Worm (Caenorhabditis elegans) whole organism, L3 larva: ENCODE results near the gene fipr-9.
A peak's percentile ranks its signal among the peaks of the same experiment; 100 is the strongest.

Source experiments
- R02D3.7 ChIP-seq: fragments of 150-350 bp; optimal IDR thresholded peaks from 2 replicates; lab custom pipeline; 2014; ENCODE audit warnings: missing biosample characterization, missing genetic modification characterization
- ZK546.5 ChIP-seq: sonication (generic microtip); optimal IDR thresholded peaks from 2 replicates; lab custom pipeline; 2017; ENCODE audit warnings: missing biosample characterization, missing genetic modification characterization
- aly-2 ChIP-seq: fragments of 150-350 bp; optimal IDR thresholded peaks from 2 replicates; lab custom pipeline; 2014; ENCODE audit warnings: missing biosample characterization, missing genetic modification characterization
- ama-1 ChIP-seq: fragments of 150-350 bp; optimal IDR thresholded peaks from 2 replicates; lab custom pipeline; 2018
- ceh-82 ChIP-seq: fragments of 150-350 bp; optimal IDR thresholded peaks from 2 replicates; lab custom pipeline; 2014; ENCODE audit warnings: missing biosample characterization, missing genetic modification characterization
- ceh-9 ChIP-seq: sonication (generic microtip); optimal IDR thresholded peaks from 2 replicates; lab custom pipeline; 2018; ENCODE audit warnings: missing biosample characterization, missing genetic modification characterization
- daf-12 ChIP-seq: fragments of 150-350 bp; optimal IDR thresholded peaks from 2 replicates; lab custom pipeline; 2014; ENCODE audit warnings: missing biosample characterization, missing genetic modification reagents, missing genetic modification characterization
- egl-27 ChIP-seq: sonication (generic microtip); optimal IDR thresholded peaks from 4 replicates; lab custom pipeline; 2017; ENCODE audit warnings: missing biosample characterization, missing genetic modification reagents, missing genetic modification characterization
- egl-5 ChIP-seq: fragments of 150-350 bp; optimal IDR thresholded peaks from 2 replicates; lab custom pipeline; 2017; ENCODE audit warnings: missing biosample characterization, missing genetic modification reagents, missing genetic modification characterization, inconsistent platforms
- elt-2 ChIP-seq: sonication (generic microtip); optimal IDR thresholded peaks from 2 replicates; lab custom pipeline; 2016; ENCODE audit warnings: missing genetic modification reagents, mild to moderate bottlenecking, missing genetic modification characterization, missing compliant biosample characterization
- elt-3 ChIP-seq, 3 experiments: fragments of 150-350 bp in 1 of 3; sonication (generic microtip) in 2 of 3; optimal IDR thresholded peaks; 2 replicates in 2 of 3; 4 replicates in 1 of 3; lab custom pipeline; 2014 to 2017; ENCODE audit warnings: missing biosample characterization in 3 of 3, missing genetic modification characterization in 3 of 3
- eor-1 ChIP-seq, 2 experiments: fragments of 150-350 bp; optimal IDR thresholded peaks; 2 replicates each; lab custom pipeline; 2014 to 2018; ENCODE audit warnings: missing biosample characterization in 2 of 2, missing genetic modification characterization in 2 of 2
- fkh-10 ChIP-seq: sonication (generic microtip); optimal IDR thresholded peaks from 2 replicates; lab custom pipeline; 2017; ENCODE audit warnings: missing biosample characterization, missing genetic modification reagents, missing genetic modification characterization
- fkh-2 ChIP-seq: fragments of 150-350 bp; optimal IDR thresholded peaks from 2 replicates; lab custom pipeline; 2014; ENCODE audit warnings: missing biosample characterization, missing genetic modification reagents, missing genetic modification characterization
- fos-1 ChIP-seq: fragments of 150-350 bp; optimal IDR thresholded peaks from 2 replicates; lab custom pipeline; 2014; ENCODE audit warnings: missing biosample characterization, missing genetic modification characterization
- hmg-11 ChIP-seq: sonication (generic microtip); optimal IDR thresholded peaks from 2 replicates; lab custom pipeline; 2016; ENCODE audit warnings: missing genetic modification characterization, missing compliant biosample characterization
- jun-1 ChIP-seq: fragments of 150-350 bp; optimal IDR thresholded peaks from 2 replicates; lab custom pipeline; 2014; ENCODE audit warnings: missing biosample characterization, missing genetic modification reagents, missing genetic modification characterization
- lin-15B ChIP-seq: fragments of 150-350 bp; optimal IDR thresholded peaks from 2 replicates; lab custom pipeline; 2014; ENCODE audit warnings: missing biosample characterization, missing genetic modification characterization
- lin-39 ChIP-seq: fragments of 150-350 bp; optimal IDR thresholded peaks from 2 replicates; lab custom pipeline; 2018; ENCODE audit warnings: missing biosample characterization, missing genetic modification reagents, missing genetic modification characterization
- lsy-12 ChIP-seq: sonication (generic microtip); optimal IDR thresholded peaks from 2 replicates; lab custom pipeline; 2016; ENCODE audit warnings: mild to moderate bottlenecking, missing genetic modification characterization, missing compliant biosample characterization
- mdl-1 ChIP-seq: fragments of 150-350 bp; optimal IDR thresholded peaks from 2 replicates; lab custom pipeline; 2014; ENCODE audit warnings: missing biosample characterization, missing genetic modification characterization
- mml-1 ChIP-seq: fragments of 150-350 bp; sonication (generic microtip); optimal IDR thresholded peaks from 3 replicates; lab custom pipeline; 2014; ENCODE audit warnings: missing biosample characterization, missing genetic modification characterization
- nfya-1 ChIP-seq: sonication (generic microtip); optimal IDR thresholded peaks from 2 replicates; lab custom pipeline; 2017; ENCODE audit warnings: missing genetic modification characterization, mild to moderate bottlenecking, missing compliant biosample characterization, antibody characterized with exemption, moderate library complexity; ENCODE audit not compliant: insufficient read depth
- nhr-11 ChIP-seq: fragments of 150-350 bp; optimal IDR thresholded peaks from 2 replicates; lab custom pipeline; 2014; ENCODE audit warnings: missing biosample characterization, missing genetic modification characterization
- nhr-23 ChIP-seq: fragments of 150-350 bp; optimal IDR thresholded peaks from 2 replicates; lab custom pipeline; 2014; ENCODE audit warnings: missing biosample characterization, missing genetic modification reagents, missing genetic modification characterization
- nhr-237 ChIP-seq: fragments of 150-350 bp; optimal IDR thresholded peaks from 2 replicates; lab custom pipeline; 2014; ENCODE audit warnings: missing biosample characterization, missing genetic modification characterization
- nhr-25 ChIP-seq: sonication (generic microtip); optimal IDR thresholded peaks from 2 replicates; lab custom pipeline; 2017; ENCODE audit warnings: missing biosample characterization, missing genetic modification characterization
- nhr-28 ChIP-seq: fragments of 150-350 bp; optimal IDR thresholded peaks from 2 replicates; lab custom pipeline; 2014; ENCODE audit warnings: missing biosample characterization, missing genetic modification characterization
- nhr-43 ChIP-seq: sonication (generic microtip); optimal IDR thresholded peaks from 2 replicates; lab custom pipeline; 2016; ENCODE audit warnings: mild to moderate bottlenecking, missing genetic modification characterization, missing compliant biosample characterization; ENCODE audit not compliant: poor library complexity, severe bottlenecking
- nhr-67 ChIP-seq: fragments of 150-350 bp; optimal IDR thresholded peaks from 2 replicates; lab custom pipeline; 2014; ENCODE audit warnings: missing biosample characterization, missing genetic modification characterization
- nhr-76 ChIP-seq: fragments of 150-350 bp; sonication (generic microtip); optimal IDR thresholded peaks from 5 replicates; lab custom pipeline; 2014; ENCODE audit warnings: missing biosample characterization, missing genetic modification characterization
- nhr-77 ChIP-seq: fragments of 150-350 bp; optimal IDR thresholded peaks from 2 replicates; lab custom pipeline; 2014; ENCODE audit warnings: missing biosample characterization, missing genetic modification characterization
- pha-4 ChIP-seq: fragments of 150-350 bp; optimal IDR thresholded peaks from 2 replicates; lab custom pipeline; 2014; ENCODE audit warnings: missing biosample characterization, missing genetic modification reagents, missing genetic modification characterization
- pqm-1 ChIP-seq: fragments of 150-350 bp; optimal IDR thresholded peaks from 2 replicates; lab custom pipeline; 2017; ENCODE audit warnings: missing biosample characterization, missing genetic modification characterization, inconsistent platforms
- sea-2 ChIP-seq: fragments of 150-350 bp; sonication (generic microtip); optimal IDR thresholded peaks from 4 replicates; lab custom pipeline; 2014; ENCODE audit warnings: missing biosample characterization, missing genetic modification reagents, missing genetic modification characterization
- snpc-4 ChIP-seq: fragments of 150-350 bp; optimal IDR thresholded peaks from 2 replicates; lab custom pipeline; 2014; ENCODE audit warnings: missing biosample characterization, missing genetic modification characterization
- unc-39 ChIP-seq: sonication (generic microtip); optimal IDR thresholded peaks from 4 replicates; lab custom pipeline; 2017; ENCODE audit warnings: missing biosample characterization, missing genetic modification characterization
- zag-1 ChIP-seq: fragments of 150-350 bp; optimal IDR thresholded peaks from 2 replicates; lab custom pipeline; 2014; ENCODE audit warnings: missing biosample characterization, missing genetic modification characterization
- ztf-11 ChIP-seq: fragments of 150-350 bp; optimal IDR thresholded peaks from 2 replicates; lab custom pipeline; 2014; ENCODE audit warnings: missing biosample characterization, missing genetic modification characterization
- ztf-4 ChIP-seq: fragments of 150-350 bp; optimal IDR thresholded peaks from 2 replicates; lab custom pipeline; 2014; ENCODE audit warnings: missing biosample characterization, missing genetic modification characterization

The fipr-9 gene

ce11 chrV:10245615-10246014 is 24.2 kb downstream of the fipr-9 start:
- peak; percentile 30 for TF ChIP-seq pqm-1
- TF ChIP-seq nhr-77 (tag; lab: Kevin White, UChicago) = no peak
- TF ChIP-seq hmg-11 (tag; lab: Kevin White, UChicago) = no peak
- no peak for TF ChIP-seq nhr-23 (tag; lab: Kevin White, UChicago)
- TF ChIP-seq nhr-43 (tag; lab: Kevin White, UChicago) = no peak
- no peak for TF ChIP-seq ztf-4
- no peak for TF ChIP-seq ztf-11 (tag; lab: Kevin White, UChicago)
- peak; percentile 38 for TF ChIP-seq elt-2 (tag; lab: Kevin White, UChicago)
- TF ChIP-seq jun-1 (tag; lab: Kevin White, UChicago) = no peak
- no peak for TF ChIP-seq lin-15B (tag; lab: Kevin White, UChicago)
- TF ChIP-seq elt-3 (tag; optimal IDR thresholded peaks at IDR 0.05; lab: Kevin White, UChicago) = no peak
- TF ChIP-seq fkh-2 (tag; lab: Kevin White, UChicago) = no peak
- TF ChIP-seq ZK546.5 (tag; lab: Kevin White, UChicago) = no peak
- no peak for TF ChIP-seq nhr-25 (tag; lab: Kevin White, UChicago)
- TF ChIP-seq pha-4 (tag; lab: Kevin White, UChicago) = peak; percentile 90
- no peak for TF ChIP-seq sea-2 (GFP tag; lab: Kevin White, UChicago)
- no peak for TF ChIP-seq nhr-11 (tag; lab: Kevin White, UChicago)
- no peak for TF ChIP-seq nhr-237 (tag; lab: Kevin White, UChicago)
- TF ChIP-seq, all 47 proteins: peak for 3

- TF ChIP-seq pha-4 (tag; lab: Kevin White, UChicago) (peak; percentile 79), lin-39 (peak; percentile 94), ZK546.5 (tag; lab: Kevin White, UChicago) (no peak), mdl-1 (tag; lab: Kevin White, UChicago) (peak; percentile 89), fos-1 (tag; lab: Kevin White, UChicago) (no peak), elt-3 (tag; optimal IDR thresholded peaks at IDR 0.05; lab: Kevin White, UChicago) (no peak), nhr-76 (no peak), egl-5 (tag; lab: Kevin White, UChicago) (peak; percentile 62), ztf-4 (no peak), R02D3.7 (tag; lab: Kevin White, UChicago) (no peak), nhr-28 (no peak), nfya-1 (peak; percentile 66), lin-15B (tag; lab: Kevin White, UChicago) (peak; percentile 34), fkh-10 (GFP tag; lab: Kevin White, UChicago) (peak; percentile 57), nhr-11 (tag; lab: Kevin White, UChicago) (no peak), snpc-4 (tag; lab: Kevin White, UChicago) (peak; percentile 18), jun-1 (tag; lab: Kevin White, UChicago) (no peak), lsy-12 (tag; lab: Kevin White, UChicago) (no peak), pqm-1 (no peak), hmg-11 (tag; lab: Kevin White, UChicago) (no peak)
Observed at ce11 chrV:10246443-10246885, 25.0 kb downstream of the fipr-9 start.

ce11 chrV:10246967-10247366 is 25.5 kb downstream of the fipr-9 start:
- TF ChIP-seq mdl-1 (tag; lab: Kevin White, UChicago) (no peak), R02D3.7 (tag; lab: Kevin White, UChicago) (no peak), mml-1 (tag; lab: Kevin White, UChicago) (no peak), ztf-11 (tag; lab: Kevin White, UChicago) (no peak), zag-1 (no peak), ceh-9 (tag; lab: Kevin White, UChicago) (no peak), unc-39 (no peak), pqm-1 (no peak), pha-4 (tag; lab: Kevin White, UChicago) (peak; percentile 67), ZK546.5 (tag; lab: Kevin White, UChicago) (no peak), nhr-28 (no peak), aly-2 (no peak), nhr-67 (tag; lab: Kevin White, UChicago) (no peak), lin-15B (tag; lab: Kevin White, UChicago) (no peak), elt-2 (tag; lab: Kevin White, UChicago) (peak; percentile 19), snpc-4 (tag; lab: Kevin White, UChicago) (peak; percentile 10), nhr-11 (tag; lab: Kevin White, UChicago) (no peak), egl-5 (tag; lab: Kevin White, UChicago) (no peak), nhr-77 (tag; lab: Kevin White, UChicago) (no peak), ama-1 (lab: Kevin White, UChicago) (no peak), fkh-10 (GFP tag; lab: Kevin White, UChicago) (no peak), nfya-1 (peak; percentile 41), hmg-11 (tag; lab: Kevin White, UChicago) (peak; percentile 38), lsy-12 (tag; lab: Kevin White, UChicago) (no peak), daf-12 (tag; lab: Kevin White, UChicago) (no peak), eor-1 (tag; optimal IDR thresholded peaks at IDR 0.05; lab: Kevin White, UChicago) (no peak), elt-3 (tag; optimal IDR thresholded peaks at IDR 0.05; lab: Kevin White, UChicago) (no peak), egl-27 (tag; lab: Kevin White, UChicago) (no peak), jun-1 (tag; lab: Kevin White, UChicago) (no peak), nhr-25 (tag; lab: Kevin White, UChicago) (no peak), ceh-82 (no peak), ztf-4 (no peak), lin-39 (peak; percentile 13), nhr-23 (tag; lab: Kevin White, UChicago) (no peak)
